Fruit fly (Drosophila melanogaster): Measurements from ENCODE around the gene Task7.

The Task7 gene

dm6 chr3R:9430344-9431253 is 18.5 kb upstream of the Task7 start (continued):
- TF ChIP-seq Dip3 (GFP tag; optimal IDR thresholded peaks at IDR 0.05), result no peak
- peak; percentile 79 for TF ChIP-seq CG12769 (tag; optimal IDR thresholded peaks at IDR 0.05)
- 0 out of 2 replicates have a peak, but pooled peaks have one; percentile 43 for TF ChIP-seq klu (GFP tag; IDR thresholded peaks at IDR 0.05)
- TF ChIP-seq gem (tag; optimal IDR thresholded peaks at IDR 0.05), result peak; percentile 57
- peak; percentile 41 for TF ChIP-seq CG13424 (tag; optimal IDR thresholded peaks at IDR 0.05)
- no peak for TF ChIP-seq ems (GFP tag; optimal IDR thresholded peaks at IDR 0.05)
- TF ChIP-seq grau (tag; optimal IDR thresholded peaks at IDR 0.05), result peak; percentile 60
- no peak for TF ChIP-seq CG3726 (GFP tag; IDR thresholded peaks at IDR 0.05)
- TF ChIP-seq CG3838 (GFP tag; optimal IDR thresholded peaks at IDR 0.05), result peak; percentile 9
- TF ChIP-seq pzg (GFP tag; optimal IDR thresholded peaks at IDR 0.05), result no peak
- no peak for TF ChIP-seq yki (optimal IDR thresholded peaks at IDR 0.05)
- TF ChIP-seq Lim3 (GFP tag; IDR thresholded peaks at IDR 0.05), result no peak
- TF ChIP-seq CG8388 (GFP tag; optimal IDR thresholded peaks at IDR 0.05), result no peak
- peak; percentile 5 for TF ChIP-seq CG18619 (GFP tag; optimal IDR thresholded peaks at IDR 0.05)
- peak; percentile 36 for TF ChIP-seq CG12659 (GFP tag; optimal IDR thresholded peaks at IDR 0.05)
- no peak for TF ChIP-seq Ssrp (tag; optimal IDR thresholded peaks at IDR 0.05)
- no peak for TF ChIP-seq amos (GFP tag; IDR thresholded peaks at IDR 0.05; ENCODE audit: partially characterized antibody)
- TF ChIP-seq CG3163 (GFP tag; optimal IDR thresholded peaks at IDR 0.05), result no peak
- TF ChIP-seq tap (tag; optimal IDR thresholded peaks at IDR 0.05), result peak; percentile 45
- TF ChIP-seq br (optimal IDR thresholded peaks at IDR 0.05), result no peak
- peak; percentile 42 for TF ChIP-seq CoRest (tag; optimal IDR thresholded peaks at IDR 0.05)
- no peak for TF ChIP-seq ac (GFP tag; optimal IDR thresholded peaks at IDR 0.05)
- TF ChIP-seq CG17802 (tag; optimal IDR thresholded peaks at IDR 0.05), result no peak
- no peak for TF ChIP-seq crol (GFP tag; IDR thresholded peaks at IDR 0.05)
- TF ChIP-seq CG13894 (tag; optimal IDR thresholded peaks at IDR 0.05), result no peak
- TF ChIP-seq zfh2 (GFP tag; optimal IDR thresholded peaks at IDR 0.05), result peak; percentile 4
- TF ChIP-seq Stat92E (GFP tag; optimal IDR thresholded peaks at IDR 0.05), result no peak
- TF ChIP-seq zf30C (GFP tag; optimal IDR thresholded peaks at IDR 0.05), result no peak
- no peak for TF ChIP-seq fd96Cb (tag; optimal IDR thresholded peaks at IDR 0.05)
- no peak for TF ChIP-seq CG4854 (GFP tag; optimal IDR thresholded peaks at IDR 0.05)
- TF ChIP-seq NC2α (GFP tag; optimal IDR thresholded peaks at IDR 0.05), result no peak
- TF ChIP-seq CG17328 (GFP tag; IDR thresholded peaks at IDR 0.05), result no peak
- TF ChIP-seq CG4328 (GFP tag; optimal IDR thresholded peaks at IDR 0.05), result no peak
- TF ChIP-seq CG6272 (GFP tag; IDR thresholded peaks at IDR 0.05), result no peak
- TF ChIP-seq btn (GFP tag; optimal IDR thresholded peaks at IDR 0.05), result no peak
- no peak for TF ChIP-seq Dad (GFP tag; optimal IDR thresholded peaks at IDR 0.05)
- no peak for TF ChIP-seq gt (GFP tag; IDR thresholded peaks at IDR 0.05)
- TF ChIP-seq CG30431 (GFP tag; optimal IDR thresholded peaks at IDR 0.05), result no peak
- peak; percentile 83 for TF ChIP-seq vvl (GFP tag; IDR thresholded peaks at IDR 0.05)
- no peak for TF ChIP-seq Adf1 (GFP tag; IDR thresholded peaks at IDR 0.05)
- TF ChIP-seq CG31224 (GFP tag; IDR thresholded peaks at IDR 0.05), result 0 out of 2 replicates have a peak, but pooled peaks have one; percentile 12
- peak; percentile 36 for TF ChIP-seq CG7556 (GFP tag; optimal IDR thresholded peaks at IDR 0.05)
- TF ChIP-seq HLHmδ (GFP tag; optimal IDR thresholded peaks at IDR 0.05), result no peak
- TF ChIP-seq Hsf (GFP tag; optimal IDR thresholded peaks at IDR 0.05), result peak; percentile 25
- no peak for TF ChIP-seq chif (GFP tag; optimal IDR thresholded peaks at IDR 0.05)
- TF ChIP-seq Dbx (GFP tag; IDR thresholded peaks at IDR 0.05), result peak; percentile 19; the same call in 1 of the 3 replicates
- peak; percentile 45 for TF ChIP-seq BtbVII (GFP tag; optimal IDR thresholded peaks at IDR 0.05)
- TF ChIP-seq D19A (tag; optimal IDR thresholded peaks at IDR 0.05), result no peak
- TF ChIP-seq tin (GFP tag; optimal IDR thresholded peaks at IDR 0.05), result no peak
- peak; percentile 30 for TF ChIP-seq CG17829 (tag; optimal IDR thresholded peaks at IDR 0.05)

Measured in whole organism, embryonic.